Fruit fly (Drosophila melanogaster) whole organism, embryonic: ENCODE data around the gene Dh44.

Experiments used
- Abd-B ChIP-seq: fragments of 200-800 bp; sonication (Bioruptor generic); optimal IDR thresholded peaks from 2 replicates; lab custom pipeline; 2018; ENCODE audit warnings: missing biosample characterization, mild to moderate bottlenecking, missing genetic modification characterization, moderate library complexity
- CG10321 ChIP-seq: fragments of 200-800 bp; sonication (Bioruptor generic); IDR thresholded peaks from 2 replicates; pipeline ENCODE4 v1.3.6; 2022; ENCODE audit warnings: missing biosample characterization, missing genetic modification characterization
- CG11456 ChIP-seq: fragments of 200-800 bp; sonication (Bioruptor generic); IDR thresholded peaks from 3 replicates; pipeline ENCODE4 v1.3.6; 2022; ENCODE audit warnings: missing biosample characterization, missing genetic modification characterization
- CG12659 ChIP-seq: fragments of 200-800 bp; sonication (Bioruptor generic); optimal IDR thresholded peaks from 3 replicates; lab custom pipeline; 2017; ENCODE audit warnings: mild to moderate bottlenecking, missing biosample characterization, missing genetic modification reagents, missing genetic modification characterization
- CG14014 ChIP-seq: fragments of 200-800 bp; sonication (Bioruptor generic); IDR thresholded peaks from 2 replicates; pipeline ENCODE4 v1.3.6; 2022; ENCODE audit warnings: missing biosample characterization, missing genetic modification characterization
- CG14050 ChIP-seq: fragments of 200-800 bp; sonication (Bioruptor generic); IDR thresholded peaks from 3 replicates; pipeline ENCODE4 v1.3.6; 2022; ENCODE audit warnings: missing biosample characterization, missing genetic modification characterization
- CG14710 ChIP-seq: fragments of 200-800 bp; sonication (Bioruptor generic); optimal IDR thresholded peaks from 3 replicates; lab custom pipeline; 2019; ENCODE audit warnings: missing biosample characterization, mild to moderate bottlenecking, missing genetic modification characterization, moderate library complexity
- CG14860 ChIP-seq: fragments of 200-800 bp; sonication (Bioruptor generic); IDR thresholded peaks from 3 replicates; pipeline ENCODE4 v1.3.6; 2022; ENCODE audit warnings: missing biosample characterization, missing genetic modification characterization; ENCODE audit not compliant: partially characterized antibody
- CG16779 ChIP-seq: fragments of 200-800 bp; sonication (Bioruptor generic); IDR thresholded peaks from 2 replicates; pipeline ENCODE4 v1.3.6; 2022; ENCODE audit warnings: missing biosample characterization, missing genetic modification characterization
- CG17361 ChIP-seq: fragments of 200-800 bp; sonication (Bioruptor generic); IDR thresholded peaks from 3 replicates; pipeline ENCODE4 v1.3.6; 2022; ENCODE audit warnings: missing biosample characterization, missing genetic modification characterization
- CG18011 ChIP-seq: fragments of 200-800 bp; sonication (Bioruptor generic); optimal IDR thresholded peaks from 2 replicates; lab custom pipeline; 2017; ENCODE audit warnings: missing biosample characterization, missing genetic modification characterization, mild to moderate bottlenecking, moderate library complexity, missing genotype
- CG2202 ChIP-seq: fragments of 200-800 bp; sonication (Bioruptor generic); optimal IDR thresholded peaks from 2 replicates; lab custom pipeline; 2018; ENCODE audit warnings: missing biosample characterization, mild to moderate bottlenecking, missing genetic modification characterization
- CG3726 ChIP-seq: fragments of 200-800 bp; sonication (Bioruptor generic); IDR thresholded peaks from 3 replicates; pipeline ENCODE4, ENCODE4 v1.3.6; 2022; ENCODE audit warnings: missing biosample characterization, missing genetic modification characterization
- CG6854 ChIP-seq: fragments of 200-800 bp; sonication (Bioruptor generic); optimal IDR thresholded peaks from 3 replicates; lab custom pipeline; 2017; ENCODE audit warnings: missing biosample characterization, mild to moderate bottlenecking, missing genetic modification characterization
- CG7786 ChIP-seq: fragments of 200-800 bp; sonication (Bioruptor generic); optimal IDR thresholded peaks from 2 replicates; lab custom pipeline; 2016; ENCODE audit warnings: missing biosample characterization, missing genetic modification characterization
- CG7839 ChIP-seq: fragments of 200-800 bp; sonication (Bioruptor generic); optimal IDR thresholded peaks from 3 replicates; lab custom pipeline; 2018; ENCODE audit warnings: missing biosample characterization, mild to moderate bottlenecking, missing genetic modification characterization, moderate library complexity
- CG8388 ChIP-seq: fragments of 200-800 bp; sonication (Bioruptor generic); optimal IDR thresholded peaks from 2 replicates; lab custom pipeline; 2019; ENCODE audit warnings: missing biosample characterization, mild to moderate bottlenecking, missing genetic modification characterization, moderate library complexity
- CG8765 ChIP-seq: fragments of 200-800 bp; sonication (Bioruptor generic); IDR thresholded peaks from 2 replicates; pipeline ENCODE4 v1.3.6; 2022; ENCODE audit warnings: missing biosample characterization, missing genetic modification characterization
- CG8944 ChIP-seq: fragments of 200-800 bp; sonication (Bioruptor generic); optimal IDR thresholded peaks from 3 replicates; lab custom pipeline; 2016; ENCODE audit warnings: missing biosample characterization, missing genetic modification characterization
- CoRest ChIP-seq: fragments of 200-800 bp; sonication (Bioruptor generic); optimal IDR thresholded peaks from 3 replicates; lab custom pipeline; 2018; ENCODE audit warnings: missing biosample characterization, mild to moderate bottlenecking, missing genetic modification characterization, moderate library complexity
- CrebB ChIP-seq: fragments of 200-800 bp; sonication (Bioruptor generic); optimal IDR thresholded peaks from 3 replicates; lab custom pipeline; 2018; ENCODE audit warnings: missing biosample characterization, mild to moderate bottlenecking, missing genetic modification characterization
- D19A ChIP-seq: fragments of 200-800 bp; optimal IDR thresholded peaks from 3 replicates; lab custom pipeline; 2019; ENCODE audit warnings: missing biosample characterization, mild to moderate bottlenecking, missing genetic modification characterization, moderate library complexity
- Deaf1 ChIP-seq: fragments of 200-800 bp; optimal IDR thresholded peaks from 3 replicates; lab custom pipeline; 2019; ENCODE audit warnings: missing biosample characterization, mild to moderate bottlenecking, missing genetic modification characterization, moderate library complexity
- Elba2 ChIP-seq: fragments of 200-800 bp; sonication (Bioruptor generic); optimal IDR thresholded peaks from 3 replicates; lab custom pipeline; 2016; ENCODE audit warnings: missing biosample characterization, missing genetic modification characterization
- H2.0 ChIP-seq: fragments of 200-800 bp; sonication (Bioruptor generic); IDR thresholded peaks from 2 replicates; pipeline ENCODE4 v1.3.6; 2022; ENCODE audit warnings: missing biosample characterization, missing genetic modification characterization
- Lhr ChIP-seq: fragments of 200-800 bp; sonication (Bioruptor generic); optimal IDR thresholded peaks from 3 replicates; lab custom pipeline; 2017; ENCODE audit warnings: mild to moderate bottlenecking, missing biosample characterization, missing genetic modification reagents, missing genetic modification characterization
- Myb ChIP-seq: fragments of 200-800 bp; sonication (Bioruptor generic); optimal IDR thresholded peaks from 2 replicates; lab custom pipeline; 2016; ENCODE audit warnings: missing biosample characterization, missing genetic modification characterization
- Scr ChIP-seq: fragments of 200-800 bp; sonication (Bioruptor generic); IDR thresholded peaks from 2 replicates; pipeline ENCODE4 v1.3.6; 2022; ENCODE audit warnings: missing biosample characterization, missing genetic modification characterization; ENCODE audit not compliant: partially characterized antibody
- YL-1 ChIP-seq: fragments of 200-800 bp; sonication (Bioruptor generic); optimal IDR thresholded peaks from 3 replicates; lab custom pipeline; 2017; ENCODE audit warnings: missing biosample characterization, mild to moderate bottlenecking, missing genetic modification characterization
- amos ChIP-seq: fragments of 200-800 bp; sonication (Bioruptor generic); IDR thresholded peaks from 2 replicates; pipeline ENCODE4 v1.3.6; 2022; ENCODE audit warnings: missing biosample characterization, missing genetic modification characterization; ENCODE audit not compliant: partially characterized antibody
- cas ChIP-seq: fragments of 200-800 bp; sonication (Bioruptor generic); IDR thresholded peaks from 2 replicates; pipeline ENCODE4 v1.3.6; 2022; ENCODE audit warnings: missing biosample characterization, missing genetic modification characterization
- cato ChIP-seq: fragments of 200-800 bp; sonication (Bioruptor generic); optimal IDR thresholded peaks from 2 replicates; lab custom pipeline; 2016; ENCODE audit warnings: missing biosample characterization, missing genetic modification characterization, borderline replicate concordance
- caup ChIP-seq: fragments of 200-800 bp; sonication (Bioruptor generic); optimal IDR thresholded peaks from 3 replicates; lab custom pipeline; 2017; ENCODE audit warnings: missing biosample characterization, mild to moderate bottlenecking, missing genetic modification characterization, moderate library complexity; ENCODE audit not compliant: severe bottlenecking
- chn ChIP-seq: fragments of 200-800 bp; sonication (Bioruptor generic); optimal IDR thresholded peaks from 2 replicates; lab custom pipeline; 2016; ENCODE audit warnings: missing biosample characterization, missing genetic modification characterization
- eve ChIP-seq, 2 experiments: fragments of >200 bp; optimal IDR thresholded peaks; 2 replicates each; lab custom pipeline; 2017; ENCODE audit warnings: missing biosample characterization in 2 of 2, missing genetic modification characterization in 2 of 2
- exex ChIP-seq: fragments of 200-800 bp; sonication (Bioruptor generic); optimal IDR thresholded peaks from 4 replicates; lab custom pipeline; 2018; ENCODE audit warnings: missing biosample characterization, mild to moderate bottlenecking, missing genetic modification characterization, moderate library complexity
- fd102C ChIP-seq: fragments of 200-800 bp; sonication (Bioruptor generic); optimal IDR thresholded peaks from 2 replicates; lab custom pipeline; 2018; ENCODE audit warnings: missing biosample characterization, mild to moderate bottlenecking, missing genetic modification characterization, moderate library complexity
- h ChIP-seq: fragments of >200 bp; optimal IDR thresholded peaks from 2 replicates; lab custom pipeline; 2017
- hbn ChIP-seq: fragments of 200-800 bp; sonication (Bioruptor generic); IDR thresholded peaks from 2 replicates; pipeline ENCODE4 v1.3.6; 2022; ENCODE audit warnings: missing biosample characterization, missing genetic modification characterization; ENCODE audit not compliant: partially characterized antibody
- hkb ChIP-seq, 2 experiments: fragments of 200-800 bp in 1 of 2; fragments of >200 bp in 1 of 2; sonication (Bioruptor generic) in 1 of 2; IDR thresholded peaks in 1 of 2; optimal IDR thresholded peaks in 1 of 2; 2 replicates each; pipeline versions ENCODE4 v1.3.6 to Lab custom; 2017 to 2022; ENCODE audit warnings: missing biosample characterization in 1 of 2, missing genetic modification characterization in 1 of 2
- klu ChIP-seq: fragments of 200-800 bp; sonication (Bioruptor generic); IDR thresholded peaks from 2 replicates; pipeline ENCODE4 v1.3.6; 2022; ENCODE audit warnings: missing biosample characterization, missing genetic modification characterization
- mam ChIP-seq: fragments of 200-800 bp; sonication (Bioruptor generic); optimal IDR thresholded peaks from 3 replicates; lab custom pipeline; 2016; ENCODE audit warnings: missing biosample characterization, missing genetic modification characterization
- nmo ChIP-seq: fragments of 200-800 bp; sonication (Bioruptor generic); optimal IDR thresholded peaks from 2 replicates; lab custom pipeline; 2018; ENCODE audit warnings: missing biosample characterization, mild to moderate bottlenecking, missing genetic modification characterization, moderate library complexity
- otp ChIP-seq: fragments of 200-800 bp; sonication (Bioruptor generic); IDR thresholded peaks from 3 replicates; pipeline ENCODE4, ENCODE4 v1.3.6; 2022; ENCODE audit warnings: missing biosample characterization, missing genetic modification characterization
- sens-2 ChIP-seq: fragments of 200-800 bp; sonication (Bioruptor generic); IDR thresholded peaks from 2 replicates; pipeline ENCODE4 v1.3.6; 2022; ENCODE audit warnings: missing biosample characterization, missing genetic modification characterization
- sima ChIP-seq: fragments of 200-800 bp; sonication (Bioruptor generic); optimal IDR thresholded peaks from 2 replicates; lab custom pipeline; 2016; ENCODE audit warnings: missing biosample characterization, missing genetic modification characterization
- sob ChIP-seq: fragments of 200-800 bp; sonication (Bioruptor generic); IDR thresholded peaks from 2 replicates; pipeline ENCODE4 v1.3.6; 2022; ENCODE audit warnings: missing biosample characterization, missing genetic modification characterization
- sug ChIP-seq: fragments of 200-800 bp; optimal IDR thresholded peaks from 2 replicates; lab custom pipeline; 2019; ENCODE audit warnings: missing biosample characterization, mild to moderate bottlenecking, missing genetic modification characterization, moderate library complexity
- tin ChIP-seq: fragments of 200-800 bp; sonication (Bioruptor generic); optimal IDR thresholded peaks from 3 replicates; lab custom pipeline; 2016; ENCODE audit warnings: missing biosample characterization, missing genetic modification characterization
- yki ChIP-seq: fragments of >200 bp; optimal IDR thresholded peaks from 3 replicates; lab custom pipeline; 2018

Gene Dh44

DNA sequence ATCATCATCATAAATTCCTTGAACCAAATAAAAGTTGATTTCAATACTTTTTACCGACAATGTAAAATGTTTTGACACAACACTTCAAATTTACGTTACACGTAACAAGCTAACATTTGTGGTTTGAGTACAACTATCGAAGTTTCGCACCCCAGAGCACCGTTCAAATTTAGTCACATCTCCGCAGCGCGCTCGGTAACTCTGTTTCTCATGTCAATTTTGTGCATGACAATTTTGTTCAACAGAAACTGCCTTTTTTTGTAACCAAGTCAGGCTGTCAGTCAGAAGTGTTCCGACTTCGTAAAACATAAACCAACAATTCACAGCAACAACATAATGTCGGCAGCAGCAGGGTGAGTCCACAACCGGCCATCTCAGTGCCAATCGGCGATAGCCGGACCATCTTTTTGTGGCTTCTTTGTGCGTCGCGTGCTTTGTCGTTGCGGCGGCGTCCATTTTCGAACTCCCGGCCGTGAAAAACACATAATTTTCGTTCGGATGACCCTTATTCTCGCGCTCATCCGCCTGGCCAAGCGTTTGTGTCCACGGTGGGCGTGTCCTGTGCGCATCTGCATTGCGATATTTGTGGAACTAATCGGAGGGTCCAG, 39.9 kb downstream of the Dh44 start, which contains the start of gene p23 (continued):
- TF ChIP-seq Lhr (GFP tag; lab: Kevin White, UChicago) (peak; percentile 92), CG2202 (no peak), hbn (GFP tag; lab: Robert Waterston, UW) (0 out of 2 replicates have a peak, but pooled peaks have one; percentile 40), sob (GFP tag; lab: Robert Waterston, UW) (peak; percentile 62), Elba2 (GFP tag; lab: Kevin White, UChicago) (no peak), Myb (peak; percentile 81), CG7839 (tag; lab: Kevin White, UChicago) (no peak), CG17361 (no peak; the same call in 2 of the 3 replicates), CG11456 (GFP tag; lab: Robert Waterston, UW) (no peak), CG16779 (GFP tag; lab: Robert Waterston, UW) (no peak), CoRest (tag; lab: Kevin White, UChicago) (peak; percentile 17), eve (GFP tag; optimal IDR thresholded peaks at IDR 0.05; lab: Kevin White, UChicago) (no peak), klu (GFP tag; lab: Robert Waterston, UW) (no peak), H2.0 (GFP tag; lab: Robert Waterston, UW) (no peak), fd102C (GFP tag; lab: Kevin White, UChicago) (no peak), sug (tag; lab: Kevin White, UChicago) (no peak), otp (no peak), CG3726 (no peak), sens-2 (GFP tag; lab: Robert Waterston, UW) (no peak), caup (GFP tag; lab: Kevin White, UChicago) (no peak), CG6854 (GFP tag; lab: Kevin White, UChicago) (no peak), CrebB (no peak), CG14014 (GFP tag; lab: Robert Waterston, UW) (no peak), Scr (peak; percentile 43; the same call in 1 of the 2 replicates), CG14050 (GFP tag; lab: Robert Waterston, UW) (no peak), CG14710 (tag; lab: Kevin White, UChicago) (peak; percentile 66), cato (no peak), h (no peak), CG14860 (GFP tag; lab: Robert Waterston, UW) (no peak; the same call in 2 of the 3 replicates), cas (GFP tag; lab: Robert Waterston, UW) (no peak), exex (no peak), CG18011 (GFP tag; lab: Kevin White, UChicago) (no peak), CG7786 (no peak), CG8944 (GFP tag; lab: Kevin White, UChicago) (no peak), D19A (no peak), CG8388 (GFP tag; lab: Kevin White, UChicago) (no peak), amos (GFP tag; lab: Robert Waterston, UW) (peak; percentile 73), CG8765 (GFP tag; lab: Robert Waterston, UW) (no peak), chn (GFP tag; lab: Kevin White, UChicago) (no peak), sima (GFP tag; lab: Kevin White, UChicago) (no peak), mam (GFP tag; lab: Kevin White, UChicago) (no peak), hkb (optimal IDR thresholded peaks at IDR 0.05; lab: Kevin White, UChicago) (peak; percentile 83), hkb (GFP tag; IDR thresholded peaks at IDR 0.05; lab: Robert Waterston, UW) (no peak), CG12659 (peak; percentile 66), CG10321 (GFP tag; lab: Robert Waterston, UW) (no peak), YL-1 (GFP tag; lab: Kevin White, UChicago) (peak; percentile 84), Deaf1 (tag; lab: Kevin White, UChicago) (no peak), yki (lab: Kevin White, UChicago) (no peak), tin (GFP tag; lab: Kevin White, UChicago) (no peak), Abd-B (GFP tag; lab: Kevin White, UChicago) (no peak), nmo (GFP tag; lab: Kevin White, UChicago) (peak; percentile 49)
